Worm (Caenorhabditis elegans) whole organism, young adult: ENCODE measurements around the gene dnj-22.

Source experiments
- Y53G8AR.9 ChIP-seq: fragments of 200-800 bp; sonication (Bioruptor generic); conservative IDR thresholded peaks from 2 replicates; pipeline ENCODE4 v1.3.6; 2022; ENCODE audit warnings: missing genetic modification reagents, missing genetic modification characterization, missing compliant biosample characterization
- akir-1 ChIP-seq: fragments of 200-800 bp; sonication (Bioruptor generic); optimal IDR thresholded peaks from 2 replicates; lab custom pipeline; 2018; ENCODE audit warnings: mild to moderate bottlenecking, missing genetic modification characterization, moderate library complexity, missing compliant biosample characterization
- cebp-2 ChIP-seq: fragments of 200-800 bp; sonication (Bioruptor generic); IDR thresholded peaks from 2 replicates; pipeline ENCODE4 v1.3.6; 2022; ENCODE audit warnings: missing genetic modification characterization, missing compliant biosample characterization
- efl-1 ChIP-seq: fragments of 150-350 bp; optimal IDR thresholded peaks from 2 replicates; lab custom pipeline; 2014; ENCODE audit warnings: missing biosample characterization, missing genetic modification reagents, missing genetic modification characterization
- ets-4 ChIP-seq: fragments of 200-800 bp; sonication (Bioruptor generic); optimal IDR thresholded peaks from 2 replicates; lab custom pipeline; 2018; ENCODE audit warnings: mild to moderate bottlenecking, missing genetic modification characterization, missing compliant biosample characterization
- him-1 ChIP-seq: sonication (generic microtip); optimal IDR thresholded peaks from 2 replicates; lab custom pipeline; 2016; ENCODE audit warnings: missing genotype, missing genetic modification reagents, missing genetic modification characterization, missing compliant biosample characterization
- hmg-1.2 ChIP-seq: fragments of 200-800 bp; sonication (Bioruptor generic); IDR thresholded peaks from 2 replicates; pipeline ENCODE4 v1.3.6; 2022; ENCODE audit warnings: missing genetic modification reagents, missing genetic modification characterization, missing compliant biosample characterization
- lir-1 ChIP-seq: fragments of 200-800 bp; sonication (Bioruptor generic); conservative IDR thresholded peaks from 2 replicates; pipeline ENCODE4 v1.3.6; 2022; ENCODE audit warnings: missing genetic modification reagents, missing genetic modification characterization, missing compliant biosample characterization
- madf-10 ChIP-seq: sonication (generic microtip); optimal IDR thresholded peaks from 2 replicates; lab custom pipeline; 2016; ENCODE audit warnings: mild to moderate bottlenecking, missing genetic modification characterization, missing compliant biosample characterization
- mcd-1 ChIP-seq: fragments of 200-800 bp; sonication (Bioruptor generic); IDR thresholded peaks from 2 replicates; pipeline ENCODE4 v1.3.6; 2022; ENCODE audit warnings: missing genetic modification reagents, missing genetic modification characterization, missing compliant biosample characterization
- nfya-1 ChIP-seq: sonication (generic microtip); optimal IDR thresholded peaks from 2 replicates; lab custom pipeline; 2017; ENCODE audit warnings: antibody characterized with exemption, missing compliant biosample characterization, missing genetic modification characterization, borderline replicate concordance; ENCODE audit not compliant: insufficient read depth
- nhr-179 ChIP-seq: sonication (generic microtip); optimal IDR thresholded peaks from 2 replicates; lab custom pipeline; 2016; ENCODE audit warnings: mild to moderate bottlenecking, missing genetic modification characterization, missing compliant biosample characterization
- sptf-2 ChIP-seq: fragments of 200-800 bp; sonication (Bioruptor generic); optimal IDR thresholded peaks from 2 replicates; lab custom pipeline; 2018; ENCODE audit warnings: mild to moderate bottlenecking, missing genetic modification characterization, missing compliant biosample characterization

DNA sequence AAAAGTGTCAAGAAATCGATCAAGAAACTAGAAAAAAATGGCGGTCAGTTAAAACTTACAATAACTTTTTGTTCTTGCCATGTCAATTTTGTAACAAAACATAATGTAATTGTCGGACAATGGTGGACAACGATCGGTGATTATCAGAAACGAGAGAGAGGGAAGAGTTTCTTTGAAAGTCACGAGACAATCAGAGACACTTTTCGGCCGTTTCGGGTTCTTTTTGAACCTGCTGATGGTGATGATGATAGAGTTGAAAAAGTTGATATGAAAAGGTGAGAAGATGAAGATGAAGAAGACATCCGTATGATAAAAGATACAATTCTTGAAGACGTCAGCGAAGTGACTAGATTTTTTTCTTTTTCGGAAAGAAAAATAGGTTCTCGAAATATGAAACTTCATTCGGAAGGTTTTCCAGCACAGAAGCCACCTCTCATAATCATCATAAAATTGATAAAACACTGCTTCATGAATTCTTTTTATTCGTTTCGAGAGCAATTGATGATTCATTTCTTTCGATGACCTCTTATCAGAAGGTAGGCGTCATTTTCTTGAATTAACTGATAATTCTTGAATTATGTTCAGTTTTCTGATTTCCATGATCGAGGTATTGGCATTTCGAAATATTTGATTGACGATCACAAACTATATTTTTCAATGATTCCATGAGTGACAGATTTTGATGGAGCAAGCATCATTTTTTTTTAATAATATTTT, 35.0 kb downstream of the dnj-22 start:
- TF ChIP-seq efl-1 (GFP tag; lab: Kevin White, UChicago) = no peak
- no peak for TF ChIP-seq hmg-1.2
- TF ChIP-seq him-1 (tag; lab: Kevin White, UChicago) = no peak
- no peak for TF ChIP-seq nhr-179
- TF ChIP-seq mcd-1 (GFP tag; lab: Robert Waterston, UW) = no peak
- no peak for TF ChIP-seq cebp-2
- TF ChIP-seq lir-1 (GFP tag; lab: Robert Waterston, UW) = no peak
- no peak for TF ChIP-seq nfya-1 (tag; lab: Kevin White, UChicago)
- TF ChIP-seq madf-10 (tag; lab: Kevin White, UChicago) = no peak
- no peak for TF ChIP-seq sptf-2 (GFP tag; lab: Kevin White, UChicago)
- TF ChIP-seq akir-1 (GFP tag; lab: Kevin White, UChicago) = no peak
- TF ChIP-seq ets-4 (GFP tag; lab: Kevin White, UChicago) = no peak
- no peak for TF ChIP-seq Y53G8AR.9 (GFP tag; lab: Robert Waterston, UW)
